Fruit fly (Drosophila melanogaster) whole organism, wandering third instar larva: Measurements from ENCODE around the gene CG3817.
A peak's percentile ranks its signal among the peaks of the same experiment; 100 is the strongest.

Source experiments
- CG32264 ChIP-seq: fragments of 200-800 bp; sonication (Bioruptor generic); optimal IDR thresholded peaks from 2 replicates; lab custom pipeline; 2016; ENCODE audit warnings: missing biosample characterization, missing genetic modification characterization
- CG9705 ChIP-seq: fragments of 200-800 bp; sonication (Bioruptor generic); optimal IDR thresholded peaks from 2 replicates; lab custom pipeline; 2018; ENCODE audit warnings: missing biosample characterization, mild to moderate bottlenecking, missing genetic modification characterization
- Dfd ChIP-seq: fragments of >200 bp; optimal IDR thresholded peaks from 2 replicates; lab custom pipeline; 2017; ENCODE audit warnings: missing biosample characterization, missing genetic modification characterization
- Dif ChIP-seq: fragments of 200-275, 200-300 bp; sonication (Bioruptor generic); optimal IDR thresholded peaks from 2 replicates; lab custom pipeline; 2018; ENCODE audit warnings: missing biosample characterization, missing genetic modification characterization; ENCODE audit not compliant: partially characterized antibody
- GATAd ChIP-seq: sonication (Bioruptor generic); optimal IDR thresholded peaks from 2 replicates; lab custom pipeline; 2016; ENCODE audit warnings: missing biosample characterization, missing genetic modification characterization
- HLH106 ChIP-seq: fragments of 200-800 bp; optimal IDR thresholded peaks from 3 replicates; lab custom pipeline; 2019; ENCODE audit warnings: missing biosample characterization, mild to moderate bottlenecking, missing genetic modification characterization, moderate library complexity
- Hnf4 ChIP-seq: fragments of 200-800 bp; sonication (Bioruptor generic); optimal IDR thresholded peaks from 2 replicates; lab custom pipeline; 2016; ENCODE audit warnings: missing biosample characterization, mild to moderate bottlenecking, missing genetic modification characterization
- Hr78 ChIP-seq: fragments of >200 bp; optimal IDR thresholded peaks from 2 replicates; lab custom pipeline; 2017; ENCODE audit warnings: missing biosample characterization, missing genetic modification characterization
- Hr83 ChIP-seq: fragments of 200-300 bp; sonication (Bioruptor generic); optimal IDR thresholded peaks from 2 replicates; lab custom pipeline; 2016; ENCODE audit warnings: missing biosample characterization, mild to moderate bottlenecking, missing genetic modification characterization, moderate library complexity; ENCODE audit not compliant: poor library complexity, severe bottlenecking
- Mio ChIP-seq: sonication (Bioruptor generic); optimal IDR thresholded peaks from 2 replicates; lab custom pipeline; 2016; ENCODE audit warnings: missing biosample characterization, missing genetic modification characterization
- Myc ChIP-seq: fragments of >200 bp; optimal IDR thresholded peaks from 2 replicates; lab custom pipeline; 2017
- N ChIP-seq: fragments of >200 bp; optimal IDR thresholded peaks from 2 replicates; lab custom pipeline; 2018; ENCODE audit warnings: missing biosample characterization, missing external identifiers, missing genetic modification characterization
- OdsH ChIP-seq: fragments of 200-800 bp; sonication (Bioruptor generic); optimal IDR thresholded peaks from 2 replicates; lab custom pipeline; 2016; ENCODE audit warnings: missing biosample characterization, mild to moderate bottlenecking, missing genetic modification characterization
- Rel ChIP-seq, 2 experiments: fragments of 200-800 bp; sonication (Bioruptor generic) in 1 of 2; optimal IDR thresholded peaks; 2 replicates in 1 of 2; 3 replicates in 1 of 2; lab custom pipeline; 2016 to 2019; ENCODE audit warnings: mild to moderate bottlenecking in 2 of 2, missing biosample characterization in 2 of 2, missing genetic modification characterization in 2 of 2, moderate library complexity in 1 of 2
- Sp1 ChIP-seq: fragments of 200-800 bp; sonication (Bioruptor generic); optimal IDR thresholded peaks from 3 replicates; lab custom pipeline; 2019; ENCODE audit warnings: missing biosample characterization, mild to moderate bottlenecking, missing genetic modification characterization, moderate library complexity
- br ChIP-seq: fragments of 200-800 bp; sonication (Bioruptor generic); optimal IDR thresholded peaks from 2 replicates; lab custom pipeline; 2016; ENCODE audit warnings: missing biosample characterization, missing genetic modification characterization
- brk ChIP-seq: fragments of 200-800 bp; sonication (Bioruptor generic); optimal IDR thresholded peaks from 2 replicates; lab custom pipeline; 2016; ENCODE audit warnings: missing biosample characterization, mild to moderate bottlenecking, missing genetic modification characterization
- dsf ChIP-seq: sonication (Bioruptor generic); optimal IDR thresholded peaks from 2 replicates; lab custom pipeline; 2016; ENCODE audit warnings: missing biosample characterization, missing genetic modification characterization, borderline replicate concordance
- ey ChIP-seq: fragments of 200-800 bp; sonication (Bioruptor generic); optimal IDR thresholded peaks from 2 replicates; lab custom pipeline; 2016; ENCODE audit warnings: missing biosample characterization, missing genetic modification characterization
- foxo ChIP-seq, 2 experiments: fragments of 200-800 bp; sonication (Bioruptor generic); optimal IDR thresholded peaks; 2 replicates in 1 of 2; 3 replicates in 1 of 2; lab custom pipeline; 2016 to 2017; ENCODE audit warnings: missing biosample characterization in 2 of 2, missing genetic modification characterization in 2 of 2
- fru ChIP-seq: fragments of 200-800 bp; sonication (Bioruptor generic); optimal IDR thresholded peaks from 3 replicates; lab custom pipeline; 2016; ENCODE audit warnings: missing biosample characterization, mild to moderate bottlenecking, missing genetic modification characterization
- h ChIP-seq: fragments of 200-800 bp; sonication (Bioruptor generic); optimal IDR thresholded peaks from 3 replicates; lab custom pipeline; 2016; ENCODE audit warnings: missing biosample characterization, mild to moderate bottlenecking, missing genetic modification characterization
- lola ChIP-seq: fragments of >200 bp; optimal IDR thresholded peaks from 2 replicates; lab custom pipeline; 2017; ENCODE audit warnings: missing biosample characterization, missing genetic modification characterization
- pan ChIP-seq: fragments of >200 bp; optimal IDR thresholded peaks from 2 replicates; lab custom pipeline; 2017
- psq ChIP-seq: fragments of 200-800 bp; sonication (Bioruptor generic); optimal IDR thresholded peaks from 3 replicates; lab custom pipeline; 2017; ENCODE audit warnings: missing biosample characterization, mild to moderate bottlenecking, missing genetic modification characterization, moderate library complexity
- rgr ChIP-seq: fragments of 200-800 bp; sonication (Bioruptor generic); optimal IDR thresholded peaks from 3 replicates; lab custom pipeline; 2016; ENCODE audit warnings: missing biosample characterization, mild to moderate bottlenecking, missing genetic modification characterization
- sage ChIP-seq: fragments of 200-800 bp; sonication (Bioruptor generic); optimal IDR thresholded peaks from 2 replicates; lab custom pipeline; 2016; ENCODE audit warnings: missing biosample characterization, mild to moderate bottlenecking, missing genetic modification characterization
- sv ChIP-seq: fragments of 200-800 bp; sonication (Bioruptor generic); optimal IDR thresholded peaks from 3 replicates; lab custom pipeline; 2016; ENCODE audit warnings: missing biosample characterization, missing genetic modification characterization
- tai ChIP-seq: sonication (Bioruptor generic); optimal IDR thresholded peaks from 2 replicates; lab custom pipeline; 2016; ENCODE audit warnings: missing biosample characterization, missing genetic modification characterization
- usp ChIP-seq: fragments of >200 bp; optimal IDR thresholded peaks from 2 replicates; lab custom pipeline; 2017; ENCODE audit warnings: missing biosample characterization, missing genetic modification characterization
- woc ChIP-seq: sonication (Bioruptor generic); optimal IDR thresholded peaks from 2 replicates; lab custom pipeline; 2016; ENCODE audit warnings: missing biosample characterization, mild to moderate bottlenecking, missing genetic modification characterization

CG3817 gene

dm6 chr3R:14879207-14879863 lies 19.2 kb upstream of the CG3817 start, which contains the start of gene CG3631:
Gene CG3631, plus strand, starts transcription at chr3R:14879457.
- no peak for TF ChIP-seq HLH106 (tag; lab: Kevin White, UChicago)
- no peak for TF ChIP-seq Hr78 (GFP tag; lab: Kevin White, UChicago)
- no peak for TF ChIP-seq brk (GFP tag; lab: Kevin White, UChicago)
- no peak for TF ChIP-seq sage (GFP tag; lab: Kevin White, UChicago)
- peak; percentile 69 for TF ChIP-seq psq
- no peak for TF ChIP-seq foxo (GFP tag; optimal IDR thresholded peaks at IDR 0.05; lab: Kevin White, UChicago)
- TF ChIP-seq Hnf4 (GFP tag; lab: Kevin White, UChicago): no peak

dm6 chr3R:14880861-14881260 lies 17.7 kb upstream of the CG3817 start:
- TF ChIP-seq OdsH: no peak
- TF ChIP-seq tai (GFP tag; lab: Kevin White, UChicago): no peak
- TF ChIP-seq N: no peak
- TF ChIP-seq Dfd (GFP tag; lab: Kevin White, UChicago): no peak
- TF ChIP-seq psq: no peak
- TF ChIP-seq Sp1 (GFP tag; lab: Kevin White, UChicago): no peak
- TF ChIP-seq Mio (GFP tag; lab: Kevin White, UChicago): no peak
- no peak for TF ChIP-seq HLH106 (tag; lab: Kevin White, UChicago)
- TF ChIP-seq Hr78 (GFP tag; lab: Kevin White, UChicago): no peak
- no peak for TF ChIP-seq dsf (GFP tag; lab: Kevin White, UChicago)
- TF ChIP-seq brk (GFP tag; lab: Kevin White, UChicago): no peak
- no peak for TF ChIP-seq Hnf4 (GFP tag; lab: Kevin White, UChicago)
- TF ChIP-seq GATAd (GFP tag; lab: Kevin White, UChicago): no peak
- TF ChIP-seq sage (GFP tag; lab: Kevin White, UChicago): no peak
- TF ChIP-seq lola (GFP tag; lab: Kevin White, UChicago): no peak
- TF ChIP-seq fru (GFP tag; lab: Kevin White, UChicago): no peak
- TF ChIP-seq, all 38 proteins: peak for 0

dm6 chr3R:14886011-14886534 lies 12.5 kb upstream of the CG3817 start, which contains the start of the genes Rrp6, CG33331 and CG33332:
Gene Rrp6, minus strand, starts transcription at chr3R:14886246.
Gene CG33331, plus strand, starts transcription at chr3R:14886456.
Gene CG33332, plus strand, starts transcription at chr3R:14886456.
- TF ChIP-seq pan (lab: Kevin White, UChicago) (no peak), sv (GFP tag; lab: Kevin White, UChicago) (peak; percentile 62), HLH106 (tag; lab: Kevin White, UChicago) (peak; percentile 79), CG9705 (GFP tag; lab: Kevin White, UChicago) (peak; percentile 52), CG32264 (GFP tag; lab: Kevin White, UChicago) (no peak), rgr (GFP tag; lab: Kevin White, UChicago) (peak; percentile 85), Hr83 (GFP tag; lab: Kevin White, UChicago) (peak; percentile 86), fru (GFP tag; lab: Kevin White, UChicago) (no peak), woc (no peak), h (GFP tag; lab: Kevin White, UChicago) (peak; percentile 77), Dif (GFP tag; lab: Kevin White, UChicago) (no peak), ey (GFP tag; lab: Kevin White, UChicago) (peak; percentile 66), br (GFP tag; lab: Kevin White, UChicago) (no peak), foxo (GFP tag; optimal IDR thresholded peaks at IDR 0.05; lab: Kevin White, UChicago) (peak in 1 of 2 experiments; percentile 86), OdsH (peak; percentile 70), lola (GFP tag; lab: Kevin White, UChicago) (no peak), GATAd (GFP tag; lab: Kevin White, UChicago) (peak; percentile 20), psq (peak; percentile 72), Sp1 (GFP tag; lab: Kevin White, UChicago) (peak; percentile 71), brk (GFP tag; lab: Kevin White, UChicago) (no peak), Myc (peak; percentile 79)

dm6 chr3R:14890064-14890709 lies 8.4 kb upstream of the CG3817 start, which contains the start of the genes CycC and UQCR-C1:
Gene CycC, minus strand, starts transcription at chr3R:14890205.
Gene UQCR-C1, plus strand, starts transcription at chr3R:14890231.
- TF ChIP-seq usp (GFP tag; lab: Kevin White, UChicago) (no peak), OdsH (no peak), Rel (GFP tag; optimal IDR thresholded peaks at IDR 0.05; lab: Kevin White, UChicago) (no peak), Rel (tag; optimal IDR thresholded peaks at IDR 0.05; lab: Kevin White, UChicago) (peak; percentile 33)
